Worm (Caenorhabditis elegans): Measurements from ENCODE around the gene zip-6.
"Not testable (repeated sequence)": the region's sequence is repeated elsewhere in the genome, so short reads cannot be mapped to it uniquely, and the experiment has no call there.

DNA sequence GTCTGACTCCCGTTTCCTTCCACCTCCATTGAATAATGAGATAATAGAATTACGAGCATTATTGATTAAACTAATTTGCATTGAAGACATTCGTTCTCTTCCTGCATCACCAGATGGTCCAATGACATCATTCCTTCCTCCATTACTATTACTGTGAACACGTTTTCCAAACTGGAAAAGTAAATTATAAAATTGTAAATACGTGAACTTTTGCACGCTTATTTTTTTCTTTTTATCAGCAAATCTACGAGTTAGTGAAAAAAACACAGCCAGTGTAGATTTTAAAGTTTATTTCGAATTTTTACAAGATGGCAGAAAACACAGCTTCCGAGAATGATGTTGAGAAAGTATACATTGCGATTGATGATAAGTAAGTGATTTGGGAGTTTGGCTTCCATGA lies 35.8 kb upstream of the zip-6 start, which contains the start of gene C05C12.1:
- TF ChIP-seq nhr-77 (tag; optimal IDR thresholded peaks at IDR 0.05); elt-3 (tag; optimal IDR thresholded peaks at IDR 0.05); nhr-11 (tag; optimal IDR thresholded peaks at IDR 0.05); ceh-16 (tag; optimal IDR thresholded peaks at IDR 0.05); pha-4 (tag; optimal IDR thresholded peaks at IDR 0.05); nhr-237 (tag; optimal IDR thresholded peaks at IDR 0.05); fos-1 (tag; optimal IDR thresholded peaks at IDR 0.05); unc-62 (GFP tag; optimal IDR thresholded peaks at IDR 0.05); ama-1 (optimal IDR thresholded peaks at IDR 0.05); egl-27 (tag; optimal IDR thresholded peaks at IDR 0.05); pqm-1 (tag; optimal IDR thresholded peaks at IDR 0.05); nhr-28 (tag; optimal IDR thresholded peaks at IDR 0.05); jun-1 (tag; optimal IDR thresholded peaks at IDR 0.05): not testable (repeated sequence)

Data from whole organism, L3 larva.